Worm (Caenorhabditis elegans): ENCODE measurements around the gene npax-4.

DNA sequence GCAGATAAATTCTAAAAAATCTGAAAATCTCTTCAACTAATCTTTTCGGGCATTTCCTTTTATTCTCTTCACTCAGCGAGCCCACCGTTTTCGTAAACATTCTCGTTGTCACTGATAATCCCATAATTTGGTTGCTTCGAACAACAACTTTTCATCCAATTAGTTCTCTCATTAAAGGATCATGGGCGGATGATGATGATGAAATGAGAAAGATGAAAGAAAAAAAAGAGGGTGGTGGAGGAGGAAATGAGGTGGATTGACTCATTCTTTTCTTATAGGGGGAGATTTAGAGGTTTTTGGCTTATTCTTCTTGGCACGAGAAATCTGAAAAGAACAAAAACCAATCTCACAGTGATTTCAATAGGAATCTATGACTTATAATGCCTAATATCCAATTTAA, 41.5 kb upstream of the npax-4 start:
- TF ChIP-seq swsn-7 (tag; optimal IDR thresholded peaks at IDR 0.05) (no peak), lin-13 (GFP tag; optimal IDR thresholded peaks at IDR 0.05) (no peak), nhr-11 (tag; optimal IDR thresholded peaks at IDR 0.05) (no peak)

Data from whole organism, L1 larva.